Worm (Caenorhabditis elegans): Measurements from ENCODE around the gene fbxa-165.

- no peak for TF ChIP-seq him-1 (tag; optimal IDR thresholded peaks at IDR 0.05)
- no peak for TF ChIP-seq dao-5 (tag; optimal IDR thresholded peaks at IDR 0.05)
- TF ChIP-seq W03F9.2 (tag; optimal IDR thresholded peaks at IDR 0.05): no peak
Observed at ce11 chrII:1651804-1652203, 35.5 kb upstream of the fbxa-165 start, which contains the start of gene fbxb-16.
